Worm (Caenorhabditis elegans): ENCODE data around the gene C53C11.4.
"Not testable (repeated sequence)": the region's sequence is repeated elsewhere in the genome, so short reads cannot be mapped to it uniquely, and the experiment has no call there.

- not testable (repeated sequence) for TF ChIP-seq aly-1 (tag; optimal IDR thresholded peaks at IDR 0.05); B0310.2 (tag; optimal IDR thresholded peaks at IDR 0.05); ceh-13 (GFP tag; optimal IDR thresholded peaks at IDR 0.05); ama-1 (optimal IDR thresholded peaks at IDR 0.05); tbx-37 (GFP tag; conservative IDR thresholded peaks at IDR 0.05); ceh-36 (tag; optimal IDR thresholded peaks at IDR 0.05); sea-1 (GFP tag; conservative IDR thresholded peaks at IDR 0.05)
Measured at ce11 chrX:17304920-17305319, 5.8 kb upstream of the C53C11.4 start, which contains the start of gene C33E10.1.
